Worm (Caenorhabditis elegans) whole organism, midembryonic: Measurements from ENCODE around the gene ugt-12.

ENCODE experiments used
- T22C8.4 ChIP-seq: fragments of 200-800 bp; sonication (Bioruptor generic); IDR thresholded peaks from 2 replicates; pipeline ENCODE4 v1.3.6; 2022; ENCODE audit warnings: missing genetic modification characterization, missing compliant biosample characterization
- cog-1 ChIP-seq: sonication (generic microtip); optimal IDR thresholded peaks from 2 replicates; lab custom pipeline; 2016; ENCODE audit warnings: missing genetic modification characterization, missing compliant biosample characterization
- flt-1 ChIP-seq: fragments of 200-800 bp; sonication (Bioruptor generic); IDR thresholded peaks from 2 replicates; pipeline ENCODE4 v1.3.6; 2022; ENCODE audit warnings: missing genetic modification characterization, missing compliant biosample characterization
- klf-2 ChIP-seq: fragments of 200-800 bp; sonication (Bioruptor generic); conservative IDR thresholded peaks from 2 replicates; pipeline ENCODE4 v1.3.6; 2022; ENCODE audit warnings: missing genetic modification reagents, missing genetic modification characterization, missing compliant biosample characterization
- ref-1 ChIP-seq: fragments of 200-800 bp; sonication (Bioruptor generic); conservative IDR thresholded peaks from 2 replicates; pipeline ENCODE4 v1.3.6; 2022; ENCODE audit warnings: missing genetic modification reagents, missing genetic modification characterization, missing compliant biosample characterization
- tab-1 ChIP-seq: fragments of 200-800 bp; sonication (Bioruptor generic); IDR thresholded peaks from 2 replicates; pipeline ENCODE4 v1.3.6; 2022; ENCODE audit warnings: missing genetic modification characterization, missing compliant biosample characterization
- ztf-23 ChIP-seq: fragments of 200-800 bp; sonication (Bioruptor generic); IDR thresholded peaks from 2 replicates; pipeline ENCODE4 v1.3.6; 2022; ENCODE audit warnings: missing genetic modification reagents, missing genetic modification characterization, missing compliant biosample characterization
- ztf-29 ChIP-seq: fragments of 200-800 bp; sonication (Bioruptor generic); IDR thresholded peaks from 2 replicates; pipeline ENCODE4 v1.3.6; 2022; ENCODE audit warnings: missing genetic modification reagents, missing genetic modification characterization, missing compliant biosample characterization

ce11 chrV:4932814-4933213 is 43.4 kb upstream of the ugt-12 start, which contains the start of gene C02E7.10:
- TF ChIP-seq cog-1 (tag; lab: Kevin White, UChicago) (no peak), tab-1 (no peak), ref-1 (GFP tag; lab: Robert Waterston, UW) (no peak), T22C8.4 (GFP tag; lab: Robert Waterston, UW) (no peak), ztf-29 (GFP tag; lab: Robert Waterston, UW) (no peak), klf-2 (no peak), ztf-23 (GFP tag; lab: Robert Waterston, UW) (no peak), flt-1 (GFP tag; lab: Robert Waterston, UW) (no peak)
